Fruit fly (Drosophila melanogaster): ENCODE results near the gene CG1368.

DNA sequence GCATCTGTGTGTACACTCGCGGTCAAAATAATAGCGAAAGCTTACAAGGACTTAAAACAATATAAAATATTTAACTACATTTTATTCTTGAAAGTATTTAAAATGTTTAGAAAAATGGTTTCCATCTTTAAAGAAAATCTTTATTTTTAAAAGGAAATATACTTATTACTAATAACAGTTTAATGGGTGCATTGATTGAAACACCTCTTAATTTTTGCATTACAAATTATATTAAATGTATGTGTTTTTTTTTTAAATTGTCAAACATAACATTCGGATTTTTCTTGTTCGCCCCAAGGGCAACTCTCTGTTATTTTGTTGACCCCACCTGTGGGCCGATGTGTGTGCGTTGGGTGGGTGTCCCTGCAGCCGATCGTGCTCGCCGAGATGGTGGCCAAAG lies 20.9 kb upstream of the CG1368 start:
- TF ChIP-seq Myc (optimal IDR thresholded peaks at IDR 0.05) (no peak), psq (optimal IDR thresholded peaks at IDR 0.05) (no peak), Sin3A (optimal IDR thresholded peaks at IDR 0.05) (no peak)

Data from Kc167 (cell line).